ENCODE assay signal across 8 worm cellular contexts in genomic region chrV:20793761-20794160, ce11.
TF ChIP-seq lines count a peak whose summit lies in the region.

No protein-coding gene starts in this region.

TF ChIP-seq in whole organism, L1 larva, 84 proteins besides CTCF, POLR2A, EP300 and RAD21 (continues in another document):
- TF ChIP-seq zip-4 (GFP tag; optimal IDR thresholded peaks at IDR 0.05; lab: Kevin White, UChicago) (no peak), dsc-1 (tag; optimal IDR thresholded peaks at IDR 0.05; lab: Kevin White, UChicago) (peak; percentile 62), swsn-7 (tag; optimal IDR thresholded peaks at IDR 0.05; lab: Kevin White, UChicago) (peak; percentile 8), unc-98 (GFP tag; IDR thresholded peaks at IDR 0.05; lab: Robert Waterston, UW) (peak; percentile 6; the same call in 1 of the 2 replicates), lsy-2 (tag; optimal IDR thresholded peaks at IDR 0.05; lab: Kevin White, UChicago) (peak in 1 of 2 experiments; percentile 48), dpl-1 (GFP tag; optimal IDR thresholded peaks at IDR 0.05; lab: Kevin White, UChicago) (no peak), lin-14 (GFP tag; optimal IDR thresholded peaks at IDR 0.05; lab: Kevin White, UChicago) (peak; percentile 87), efl-1 (optimal IDR thresholded peaks at IDR 0.05; lab: Kevin White, UChicago) (peak in 1 of 2 experiments; percentile 3), efl-1 (GFP tag; optimal IDR thresholded peaks at IDR 0.05 in 1 of 2; lab: Kevin White, UChicago) (no peak), mep-1 (tag; optimal IDR thresholded peaks at IDR 0.05; lab: Kevin White, UChicago) (peak; percentile 46), nhr-71 (tag; optimal IDR thresholded peaks at IDR 0.05; lab: Kevin White, UChicago) (peak; percentile 55)

TF ChIP-seq in whole organism, L2 larva, 48 proteins besides CTCF, POLR2A, EP300 and RAD21 (continues in another document):
- TF ChIP-seq gmeb-1 (tag; optimal IDR thresholded peaks at IDR 0.05; lab: Kevin White, UChicago) (no peak), F13H6.1 (tag; optimal IDR thresholded peaks at IDR 0.05; lab: Kevin White, UChicago) (peak; percentile 55), unc-55 (GFP tag; optimal IDR thresholded peaks at IDR 0.05; lab: Kevin White, UChicago) (peak; percentile 14), R02D3.7 (tag; optimal IDR thresholded peaks at IDR 0.05; lab: Kevin White, UChicago) (no peak), nhr-10 (tag; optimal IDR thresholded peaks at IDR 0.05; lab: Kevin White, UChicago) (no peak), egl-27 (tag; optimal IDR thresholded peaks at IDR 0.05; lab: Kevin White, UChicago) (no peak), unc-39 (tag; optimal IDR thresholded peaks at IDR 0.05; lab: Kevin White, UChicago) (no peak), sem-4 (tag; optimal IDR thresholded peaks at IDR 0.05; lab: Kevin White, UChicago) (no peak), sma-9 (GFP tag; optimal IDR thresholded peaks at IDR 0.05; lab: Kevin White, UChicago) (peak; percentile 5), sma-9 (tag; optimal IDR thresholded peaks at IDR 0.05; lab: Kevin White, UChicago) (no peak), Y55F3AM.14 (GFP tag; optimal IDR thresholded peaks at IDR 0.05; lab: Kevin White, UChicago) (no peak), aly-2 (tag; optimal IDR thresholded peaks at IDR 0.05; lab: Kevin White, UChicago) (no peak)

TF ChIP-seq in whole organism, L3 larva, 47 proteins besides CTCF, POLR2A, EP300 and RAD21:
- TF ChIP-seq nfya-1 (tag; optimal IDR thresholded peaks at IDR 0.05; lab: Kevin White, UChicago; ENCODE audit: insufficient read depth) (peak; percentile 42), lin-39 (tag; optimal IDR thresholded peaks at IDR 0.05; lab: Kevin White, UChicago) (peak; percentile 45), elt-2 (tag; optimal IDR thresholded peaks at IDR 0.05; lab: Kevin White, UChicago) (peak; percentile 53), ceh-28 (tag; optimal IDR thresholded peaks at IDR 0.05; lab: Kevin White, UChicago) (no peak)

TF ChIP-seq in whole organism, L4 larva, 104 proteins besides CTCF, POLR2A, EP300 and RAD21 (continues in another document):
- no peak for TF ChIP-seq F26F4.8 (GFP tag; conservative IDR thresholded peaks at IDR 0.05; lab: Robert Waterston, UW)
- TF ChIP-seq zfp-2 (tag; optimal IDR thresholded peaks at IDR 0.05; lab: Kevin White, UChicago) = no peak
- TF ChIP-seq lin-15B (tag; optimal IDR thresholded peaks at IDR 0.05; lab: Kevin White, UChicago) = no peak
- TF ChIP-seq dpl-1 (GFP tag; optimal IDR thresholded peaks at IDR 0.05; lab: Kevin White, UChicago) = no peak
- peak; percentile 22 for TF ChIP-seq aha-1 (tag; lab: Kevin White, UChicago)
- no peak for TF ChIP-seq ZK546.5 (tag; optimal IDR thresholded peaks at IDR 0.05; lab: Kevin White, UChicago)
- no peak for TF ChIP-seq mes-2 (tag; optimal IDR thresholded peaks at IDR 0.05; lab: Kevin White, UChicago; ENCODE audit: poor library complexity, severe bottlenecking)
- no peak for TF ChIP-seq spr-1 (tag; optimal IDR thresholded peaks at IDR 0.05; lab: Kevin White, UChicago)
- no peak for TF ChIP-seq nhr-41 (GFP tag; IDR thresholded peaks at IDR 0.05; lab: Robert Waterston, UW)
- no peak for TF ChIP-seq arid-1 (GFP tag; conservative IDR thresholded peaks at IDR 0.05; lab: Robert Waterston, UW)
- 0 out of 2 replicates have a peak, but pooled peaks have one; percentile 21 for TF ChIP-seq hmg-1.1 (GFP tag; IDR thresholded peaks at IDR 0.05; lab: Robert Waterston, UW)
- TF ChIP-seq ztf-7 (tag; optimal IDR thresholded peaks at IDR 0.05; lab: Kevin White, UChicago) = no peak
- TF ChIP-seq daf-8 (GFP tag; IDR thresholded peaks at IDR 0.05; lab: Robert Waterston, UW) = no peak

TF ChIP-seq in whole organism, early embryonic, 17 proteins besides CTCF, POLR2A, EP300 and RAD21:
- peak; percentile 41; the same call in 1 of the 2 replicates for TF ChIP-seq pes-1 (GFP tag; IDR thresholded peaks at IDR 0.05; lab: Robert Waterston, UW)
- TF ChIP-seq sea-1 (GFP tag; conservative IDR thresholded peaks at IDR 0.05; lab: Robert Waterston, UW) = no peak
- no peak for TF ChIP-seq hmg-4 (GFP tag; optimal IDR thresholded peaks at IDR 0.05; lab: Kevin White, UChicago)

TF ChIP-seq in whole organism, late embryonic, 69 proteins besides CTCF, POLR2A, EP300 and RAD21:
- TF ChIP-seq pha-2 (tag; optimal IDR thresholded peaks at IDR 0.05; lab: Kevin White, UChicago) = no peak
- TF ChIP-seq tbx-2 (tag; optimal IDR thresholded peaks at IDR 0.05; lab: Kevin White, UChicago) = no peak
- TF ChIP-seq syd-9 (tag; optimal IDR thresholded peaks at IDR 0.05; lab: Kevin White, UChicago) = peak; percentile 29
- peak; percentile 45 for TF ChIP-seq pat-9 (tag; optimal IDR thresholded peaks at IDR 0.05; lab: Kevin White, UChicago)
- no peak for TF ChIP-seq dve-1 (tag; optimal IDR thresholded peaks at IDR 0.05; lab: Kevin White, UChicago)
- peak; percentile 92 for TF ChIP-seq ceh-18 (tag; optimal IDR thresholded peaks at IDR 0.05; lab: Kevin White, UChicago)
- peak; percentile 62 for TF ChIP-seq rnt-1 (tag; optimal IDR thresholded peaks at IDR 0.05; lab: Kevin White, UChicago)
- peak; percentile 17 for TF ChIP-seq nfya-1 (tag; optimal IDR thresholded peaks at IDR 0.05; lab: Kevin White, UChicago)
- no peak for TF ChIP-seq ets-4 (tag; optimal IDR thresholded peaks at IDR 0.05; lab: Kevin White, UChicago)
- no peak for TF ChIP-seq ztf-16 (tag; optimal IDR thresholded peaks at IDR 0.05; lab: Kevin White, UChicago)
- TF ChIP-seq ceh-30 (tag; optimal IDR thresholded peaks at IDR 0.05; lab: Kevin White, UChicago) = no peak
- peak; percentile 29 for TF ChIP-seq ceh-34 (tag; optimal IDR thresholded peaks at IDR 0.05; lab: Kevin White, UChicago)

TF ChIP-seq in whole organism, mixed stage, embryonic, 35 proteins besides CTCF, POLR2A, EP300 and RAD21 (continues in another document):
- TF ChIP-seq drap-1 (GFP tag; optimal IDR thresholded peaks at IDR 0.05; lab: Kevin White, UChicago) (peak; percentile 41), mep-1 (tag; optimal IDR thresholded peaks at IDR 0.05; lab: Kevin White, UChicago) (no peak), elt-1 (tag; optimal IDR thresholded peaks at IDR 0.05; lab: Kevin White, UChicago; ENCODE audit: borderline replicate concordance, insufficient read depth) (no peak), ham-2 (GFP tag; optimal IDR thresholded peaks at IDR 0.05; lab: Kevin White, UChicago) (no peak), unc-39 (tag; optimal IDR thresholded peaks at IDR 0.05; lab: Kevin White, UChicago) (no peak), lin-13 (tag; optimal IDR thresholded peaks at IDR 0.05; lab: Kevin White, UChicago) (no peak), ceh-43 (GFP tag; optimal IDR thresholded peaks at IDR 0.05; lab: Kevin White, UChicago) (no peak), nhr-12 (tag; optimal IDR thresholded peaks at IDR 0.05; lab: Kevin White, UChicago) (no peak), nhr-28 (tag; optimal IDR thresholded peaks at IDR 0.05; lab: Kevin White, UChicago) (no peak), sem-2 (GFP tag; optimal IDR thresholded peaks at IDR 0.05; lab: Kevin White, UChicago) (no peak), hlh-1 (tag; optimal IDR thresholded peaks at IDR 0.05; lab: Kevin White, UChicago) (peak; percentile 93), nhr-2 (tag; optimal IDR thresholded peaks at IDR 0.05; lab: Kevin White, UChicago) (no peak), cnd-1 (tag; optimal IDR thresholded peaks at IDR 0.05; lab: Kevin White, UChicago) (no peak), flh-1 (GFP tag; optimal IDR thresholded peaks at IDR 0.05; lab: Kevin White, UChicago) (no peak), zip-8 (tag; optimal IDR thresholded peaks at IDR 0.05; lab: Kevin White, UChicago) (no peak), bed-3 (GFP tag; optimal IDR thresholded peaks at IDR 0.05; lab: Kevin White, UChicago) (no peak), lsy-2 (tag; optimal IDR thresholded peaks at IDR 0.05; lab: Kevin White, UChicago) (no peak), tbx-8 (GFP tag; optimal IDR thresholded peaks at IDR 0.05; lab: Kevin White, UChicago) (no peak), unc-120 (tag; optimal IDR thresholded peaks at IDR 0.05; lab: Kevin White, UChicago; ENCODE audit: poor library complexity, severe bottlenecking) (peak; percentile 72), ceh-83 (GFP tag; optimal IDR thresholded peaks at IDR 0.05; lab: Kevin White, UChicago) (no peak), elt-3 (tag; optimal IDR thresholded peaks at IDR 0.05; lab: Kevin White, UChicago) (no peak), snpc-4 (tag; optimal IDR thresholded peaks at IDR 0.05; lab: Kevin White, UChicago) (no peak)

TF ChIP-seq in whole organism, young adult, 124 proteins besides CTCF, POLR2A, EP300 and RAD21 (continues in another document):
- TF ChIP-seq sptf-2 (GFP tag; optimal IDR thresholded peaks at IDR 0.05; lab: Kevin White, UChicago) (no peak), attf-3 (GFP tag; conservative IDR thresholded peaks at IDR 0.05; lab: Robert Waterston, UW) (no peak), egrh-3 (GFP tag; IDR thresholded peaks at IDR 0.05; lab: Robert Waterston, UW) (peak; percentile 41; the same call in 1 of the 2 replicates), B0336.3 (GFP tag; IDR thresholded peaks at IDR 0.05; lab: Robert Waterston, UW) (no peak), hlh-26 (GFP tag; conservative IDR thresholded peaks at IDR 0.05; lab: Robert Waterston, UW) (no peak), hmg-20 (GFP tag; IDR thresholded peaks at IDR 0.05; lab: Robert Waterston, UW) (no peak), Y56A3A.18 (GFP tag; IDR thresholded peaks at IDR 0.05; lab: Robert Waterston, UW) (no peak), F22D6.2 (tag; optimal IDR thresholded peaks at IDR 0.05; lab: Kevin White, UChicago) (no peak), T26A5.8 (tag; optimal IDR thresholded peaks at IDR 0.05; lab: Kevin White, UChicago) (no peak), xnd-1 (tag; optimal IDR thresholded peaks at IDR 0.05; lab: Kevin White, UChicago) (no peak), F52B5.7 (tag; optimal IDR thresholded peaks at IDR 0.05; lab: Kevin White, UChicago) (no peak), attf-5 (GFP tag; optimal IDR thresholded peaks at IDR 0.05; lab: Kevin White, UChicago) (peak; percentile 41), ceh-58 (GFP tag; IDR thresholded peaks at IDR 0.05; lab: Robert Waterston, UW) (no peak), F57C9.4 (tag; optimal IDR thresholded peaks at IDR 0.05; lab: Kevin White, UChicago) (no peak), lin-26 (GFP tag; IDR thresholded peaks at IDR 0.05; lab: Robert Waterston, UW) (no peak), cebp-2 (GFP tag; IDR thresholded peaks at IDR 0.05; lab: Robert Waterston, UW) (no peak), bed-2 (GFP tag; IDR thresholded peaks at IDR 0.05; lab: Robert Waterston, UW) (no peak), somi-1 (GFP tag; optimal IDR thresholded peaks at IDR 0.05; lab: Kevin White, UChicago) (no peak), T07F8.4 (tag; optimal IDR thresholded peaks at IDR 0.05; lab: Kevin White, UChicago) (no peak), K12H6.12 (tag; optimal IDR thresholded peaks at IDR 0.05; lab: Kevin White, UChicago) (peak; percentile 74), F37B4.10 (GFP tag; IDR thresholded peaks at IDR 0.05; lab: Robert Waterston, UW) (no peak), madf-10 (tag; optimal IDR thresholded peaks at IDR 0.05; lab: Kevin White, UChicago) (peak; percentile 11), athp-1 (tag; optimal IDR thresholded peaks at IDR 0.05; lab: Kevin White, UChicago) (no peak), aptf-3 (GFP tag; IDR thresholded peaks at IDR 0.05; lab: Robert Waterston, UW) (0 out of 2 replicates have a peak, but pooled peaks have one; percentile 67), K11D2.4 (GFP tag; IDR thresholded peaks at IDR 0.05; lab: Robert Waterston, UW) (peak; percentile 22; the same call in 1 of the 2 replicates)
